Worm (Caenorhabditis elegans) whole organism, L2 larva: Measurements from ENCODE around the gene stc-1.

Experiments used
- R02D3.7 ChIP-seq: fragments of 150-350 bp; optimal IDR thresholded peaks from 2 replicates; lab custom pipeline; 2014; ENCODE audit warnings: missing biosample characterization, missing genetic modification characterization
- aly-2 ChIP-seq: fragments of 150-350 bp; optimal IDR thresholded peaks from 2 replicates; lab custom pipeline; 2014; ENCODE audit warnings: missing biosample characterization, missing genetic modification characterization
- ama-1 ChIP-seq: fragments of 150-350 bp; optimal IDR thresholded peaks from 2 replicates; lab custom pipeline; 2018; ENCODE audit warnings: inconsistent platforms
- egl-27 ChIP-seq: sonication (generic microtip); optimal IDR thresholded peaks from 3 replicates; lab custom pipeline; 2017; ENCODE audit warnings: missing biosample characterization, missing genetic modification reagents, missing genetic modification characterization
- gmeb-1 ChIP-seq: fragments of 150-350 bp; optimal IDR thresholded peaks from 2 replicates; lab custom pipeline; 2014; ENCODE audit warnings: missing biosample characterization, missing genetic modification characterization
- mdl-1 ChIP-seq, 2 experiments: fragments of 150-350 bp in 1 of 2; sonication (generic microtip) in 1 of 2; optimal IDR thresholded peaks; 2 replicates each; lab custom pipeline; 2017; ENCODE audit warnings: missing biosample characterization in 2 of 2, missing genetic modification characterization in 2 of 2
- nhr-10 ChIP-seq: sonication (generic microtip); optimal IDR thresholded peaks from 2 replicates; lab custom pipeline; 2017; ENCODE audit warnings: missing biosample characterization, missing genetic modification characterization
- nhr-12 ChIP-seq: fragments of 150-350 bp; optimal IDR thresholded peaks from 2 replicates; lab custom pipeline; 2014; ENCODE audit warnings: missing biosample characterization, missing genetic modification characterization
- nhr-129 ChIP-seq: fragments of 150-350 bp; optimal IDR thresholded peaks from 2 replicates; lab custom pipeline; 2014; ENCODE audit warnings: missing biosample characterization, missing genetic modification characterization
- unc-55 ChIP-seq: fragments of 150-350 bp; sonication (generic microtip); optimal IDR thresholded peaks from 3 replicates; lab custom pipeline; 2014; ENCODE audit warnings: missing biosample characterization, missing genetic modification reagents, missing genetic modification characterization
- ztf-4 ChIP-seq: fragments of 150-350 bp; optimal IDR thresholded peaks from 2 replicates; lab custom pipeline; 2014; ENCODE audit warnings: missing biosample characterization, missing genetic modification characterization

ce11 chrII:8536060-8536459, 29.9 kb downstream of the stc-1 start, which contains the start of gene W01C9.2:
- TF ChIP-seq aly-2 (tag; lab: Kevin White, UChicago) (no peak), unc-55 (GFP tag; lab: Kevin White, UChicago) (no peak), nhr-129 (no peak), nhr-10 (tag; lab: Kevin White, UChicago) (no peak), ztf-4 (no peak), gmeb-1 (tag; lab: Kevin White, UChicago) (no peak), mdl-1 (tag; optimal IDR thresholded peaks at IDR 0.05; lab: Kevin White, UChicago) (no peak), nhr-12 (no peak), R02D3.7 (no peak), egl-27 (tag; lab: Kevin White, UChicago) (no peak), ama-1 (lab: Kevin White, UChicago) (no peak)
